Fruit fly (Drosophila melanogaster): ENCODE data around the gene Uvrag.

The Uvrag gene

DNA sequence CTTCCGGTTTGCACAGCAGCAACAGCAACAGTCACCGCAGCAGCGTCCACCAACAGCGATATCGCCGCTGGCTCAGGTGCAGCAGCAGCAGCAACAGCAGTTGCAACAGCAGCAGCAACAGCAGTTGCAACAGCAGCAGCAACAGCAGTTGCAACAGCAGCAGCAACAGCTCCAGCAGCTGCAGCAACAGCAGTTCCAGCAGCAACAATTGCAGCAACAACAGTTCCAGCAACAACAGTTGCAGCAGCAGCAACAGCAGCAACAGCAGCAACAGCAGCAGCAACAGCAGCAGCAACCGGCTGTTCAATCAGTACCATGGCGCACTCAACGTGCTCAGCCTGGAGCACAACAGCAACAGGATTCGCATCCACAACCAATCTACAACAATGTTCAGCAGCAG, 14.0 kb upstream of the Uvrag start:
- no peak for TF ChIP-seq Myc (optimal IDR thresholded peaks at IDR 0.05)
- no peak for TF ChIP-seq psq (optimal IDR thresholded peaks at IDR 0.05)
- TF ChIP-seq Sin3A (optimal IDR thresholded peaks at IDR 0.05) = no peak
- TF ChIP-seq h (optimal IDR thresholded peaks at IDR 0.05) = no peak
- no peak for TF ChIP-seq ttk (optimal IDR thresholded peaks at IDR 0.05)
- TF ChIP-seq insv (optimal IDR thresholded peaks at IDR 0.05) = no peak

DNA sequence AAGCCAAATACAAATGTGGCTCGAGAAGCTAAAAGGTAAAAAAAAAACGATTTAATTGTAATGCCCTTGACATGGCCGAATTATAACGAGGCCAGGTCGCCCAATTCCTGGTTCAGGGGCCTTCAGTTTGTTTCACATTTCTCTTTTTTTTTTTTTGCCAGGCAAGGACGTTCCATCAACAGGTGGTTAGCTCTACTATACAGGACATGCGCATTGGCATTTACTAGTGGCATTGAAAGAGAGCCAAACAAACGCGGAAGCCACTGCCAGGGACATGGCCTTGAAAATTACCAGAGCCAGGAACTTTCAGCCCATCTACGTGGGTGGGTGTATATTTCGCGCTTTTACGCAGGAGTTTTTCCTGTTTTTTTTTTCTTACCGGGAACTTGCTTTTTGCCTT, 786 bp upstream of the Uvrag start:
- no peak for TF ChIP-seq ttk (optimal IDR thresholded peaks at IDR 0.05)
- no peak for TF ChIP-seq psq (optimal IDR thresholded peaks at IDR 0.05)
- no peak for TF ChIP-seq h (optimal IDR thresholded peaks at IDR 0.05)
- TF ChIP-seq insv (optimal IDR thresholded peaks at IDR 0.05) = no peak

DNA sequence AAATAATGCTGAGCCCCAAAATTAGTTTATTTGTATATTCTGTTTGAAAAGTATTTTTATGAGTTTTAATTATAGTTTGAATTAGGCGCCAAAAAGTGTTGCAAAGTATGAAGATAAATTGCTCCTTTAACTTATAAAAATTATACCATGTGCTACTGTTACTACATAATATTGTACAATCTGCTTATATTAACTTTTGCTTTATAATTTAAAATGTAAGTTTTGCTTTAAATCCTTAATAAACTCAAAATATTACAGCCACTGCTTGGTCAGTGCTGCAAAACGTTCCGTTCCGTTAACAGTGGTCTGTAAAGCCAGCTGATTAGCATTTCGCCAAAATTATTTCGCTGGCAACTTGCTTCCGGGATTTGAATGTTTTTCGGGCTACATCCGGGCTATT, 3.1 kb downstream of the Uvrag start, which contains the start of gene CG31729:
Gene CG31729, plus strand, starts transcription at position 309 of the 400 bp plus-strand sequence.
- no peak for TF ChIP-seq insv (optimal IDR thresholded peaks at IDR 0.05)
- TF ChIP-seq Sin3A (optimal IDR thresholded peaks at IDR 0.05) = no peak
- no peak for TF ChIP-seq h (optimal IDR thresholded peaks at IDR 0.05)
- no peak for TF ChIP-seq ttk (optimal IDR thresholded peaks at IDR 0.05)
- no peak for TF ChIP-seq psq (optimal IDR thresholded peaks at IDR 0.05)
- TF ChIP-seq Myc (optimal IDR thresholded peaks at IDR 0.05) = no peak

DNA sequence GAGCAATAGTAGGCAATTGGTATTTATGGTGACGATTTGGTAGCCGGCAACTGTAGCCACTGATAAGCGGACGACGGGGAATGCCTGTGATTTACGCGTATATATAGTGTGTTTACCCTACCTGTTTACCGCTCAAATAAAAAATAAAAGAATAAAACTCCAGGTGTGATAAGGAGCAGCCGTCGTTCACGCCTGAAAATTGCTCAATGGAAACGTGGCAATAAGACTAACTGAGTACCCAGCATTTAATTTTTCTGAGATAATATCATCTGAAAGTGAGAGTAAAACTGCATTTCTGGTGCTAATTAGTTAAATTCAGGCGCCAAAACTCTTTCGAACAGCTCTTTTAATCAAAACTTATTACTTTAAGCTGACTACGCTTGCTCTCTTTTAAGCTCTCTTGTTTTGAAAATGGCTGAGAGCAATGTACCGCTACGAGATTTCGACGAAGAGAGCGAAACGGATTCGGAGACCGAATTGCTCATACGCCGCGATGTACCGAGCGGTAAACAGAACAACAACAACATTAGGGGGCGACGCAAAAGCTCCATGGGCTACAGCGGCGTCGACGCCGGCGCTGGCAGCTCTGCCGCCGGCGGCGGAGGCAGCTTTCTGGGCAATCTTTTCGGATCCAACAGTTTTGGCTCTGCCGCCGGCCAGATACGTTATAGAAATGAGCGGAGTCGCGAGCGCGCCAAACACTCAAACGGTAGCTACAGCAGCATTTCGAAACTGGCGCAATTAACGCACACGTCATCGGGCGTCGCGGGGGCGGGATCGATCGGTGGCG, 3.9 kb downstream of the Uvrag start:
- TF ChIP-seq Myc (optimal IDR thresholded peaks at IDR 0.05) = no peak
- no peak for TF ChIP-seq h (optimal IDR thresholded peaks at IDR 0.05)
- no peak for TF ChIP-seq insv (optimal IDR thresholded peaks at IDR 0.05)
- no peak for TF ChIP-seq psq (optimal IDR thresholded peaks at IDR 0.05)
- no peak for TF ChIP-seq Sin3A (optimal IDR thresholded peaks at IDR 0.05)
- no peak for TF ChIP-seq ttk (optimal IDR thresholded peaks at IDR 0.05)

DNA sequence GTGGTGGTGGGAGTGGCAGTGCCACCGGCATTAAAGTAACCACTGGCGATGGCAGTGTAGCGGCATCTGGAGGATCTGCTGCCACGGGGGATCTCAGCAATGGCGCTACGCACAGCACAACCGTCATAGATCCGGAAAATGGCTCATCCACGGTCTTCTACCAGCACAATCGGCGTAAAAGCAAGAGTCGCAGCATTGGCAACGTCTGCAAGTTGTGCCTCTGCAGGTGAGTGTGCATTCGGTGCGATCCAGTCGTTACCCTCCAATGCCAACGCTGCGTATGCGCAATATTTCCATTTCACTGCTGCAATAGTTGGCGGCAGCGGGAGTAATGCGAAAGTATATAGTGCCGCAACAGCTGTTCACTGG, 4.5 kb downstream of the Uvrag start:
- TF ChIP-seq Myc (optimal IDR thresholded peaks at IDR 0.05) (no peak), Sin3A (optimal IDR thresholded peaks at IDR 0.05) (no peak), insv (optimal IDR thresholded peaks at IDR 0.05) (no peak)

DNA sequence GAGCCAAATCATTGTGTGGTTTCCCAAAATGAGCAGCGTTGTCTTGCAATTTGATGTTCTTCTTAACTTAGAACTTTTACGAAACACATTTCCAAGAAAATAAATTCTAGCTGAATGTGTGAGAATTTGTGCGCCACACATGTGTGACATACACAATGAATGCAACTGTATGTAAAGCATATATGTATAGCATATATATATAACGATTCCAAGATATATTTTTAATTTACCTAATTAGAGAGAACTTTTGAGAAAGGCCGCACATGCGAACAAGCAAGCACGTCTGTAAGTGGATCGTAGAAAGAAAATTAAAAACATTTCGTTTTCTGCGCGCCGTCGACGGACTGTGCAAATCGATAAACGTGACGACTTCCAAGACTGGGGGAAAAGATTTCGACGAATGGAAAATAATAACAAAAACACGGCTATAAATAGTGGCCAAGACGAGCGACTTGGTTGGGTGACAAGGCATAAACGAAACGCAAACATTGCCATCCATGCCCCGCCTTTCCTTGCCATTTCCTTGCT, 5.4 kb downstream of the Uvrag start:
- TF ChIP-seq psq (optimal IDR thresholded peaks at IDR 0.05) = no peak
- no peak for TF ChIP-seq ttk (optimal IDR thresholded peaks at IDR 0.05)
- no peak for TF ChIP-seq insv (optimal IDR thresholded peaks at IDR 0.05)
- TF ChIP-seq Sin3A (optimal IDR thresholded peaks at IDR 0.05) = no peak
- TF ChIP-seq Myc (optimal IDR thresholded peaks at IDR 0.05) = no peak
- no peak for TF ChIP-seq h (optimal IDR thresholded peaks at IDR 0.05)

DNA sequence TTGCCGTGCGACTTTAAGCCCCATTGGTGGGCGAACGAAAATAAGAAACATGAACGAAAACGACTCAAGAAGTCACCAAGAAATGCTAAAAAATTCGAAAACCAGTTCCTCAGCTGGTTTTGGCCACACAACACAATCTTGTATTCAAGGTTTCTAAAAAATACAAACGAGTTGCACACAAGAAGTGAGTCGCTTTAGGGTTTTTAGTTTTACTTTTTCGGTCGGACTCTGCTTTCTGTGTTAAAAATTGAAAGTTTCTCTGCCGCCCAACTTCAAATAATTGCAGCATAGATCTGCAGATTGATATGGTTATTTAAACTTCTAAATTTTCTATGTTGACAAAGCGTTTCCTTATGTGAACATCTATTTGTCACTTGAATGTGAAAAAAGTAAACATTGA, 6.0 kb downstream of the Uvrag start, which contains the start of gene CG16824:
Gene CG16824, plus strand, starts transcription at position 384 of the 400 bp plus-strand sequence.
- TF ChIP-seq insv (optimal IDR thresholded peaks at IDR 0.05) = no peak
- TF ChIP-seq h (optimal IDR thresholded peaks at IDR 0.05) = no peak
- no peak for TF ChIP-seq Myc (optimal IDR thresholded peaks at IDR 0.05)
- TF ChIP-seq ttk (optimal IDR thresholded peaks at IDR 0.05) = no peak
- TF ChIP-seq psq (optimal IDR thresholded peaks at IDR 0.05) = no peak
- TF ChIP-seq Sin3A (optimal IDR thresholded peaks at IDR 0.05) = no peak

DNA sequence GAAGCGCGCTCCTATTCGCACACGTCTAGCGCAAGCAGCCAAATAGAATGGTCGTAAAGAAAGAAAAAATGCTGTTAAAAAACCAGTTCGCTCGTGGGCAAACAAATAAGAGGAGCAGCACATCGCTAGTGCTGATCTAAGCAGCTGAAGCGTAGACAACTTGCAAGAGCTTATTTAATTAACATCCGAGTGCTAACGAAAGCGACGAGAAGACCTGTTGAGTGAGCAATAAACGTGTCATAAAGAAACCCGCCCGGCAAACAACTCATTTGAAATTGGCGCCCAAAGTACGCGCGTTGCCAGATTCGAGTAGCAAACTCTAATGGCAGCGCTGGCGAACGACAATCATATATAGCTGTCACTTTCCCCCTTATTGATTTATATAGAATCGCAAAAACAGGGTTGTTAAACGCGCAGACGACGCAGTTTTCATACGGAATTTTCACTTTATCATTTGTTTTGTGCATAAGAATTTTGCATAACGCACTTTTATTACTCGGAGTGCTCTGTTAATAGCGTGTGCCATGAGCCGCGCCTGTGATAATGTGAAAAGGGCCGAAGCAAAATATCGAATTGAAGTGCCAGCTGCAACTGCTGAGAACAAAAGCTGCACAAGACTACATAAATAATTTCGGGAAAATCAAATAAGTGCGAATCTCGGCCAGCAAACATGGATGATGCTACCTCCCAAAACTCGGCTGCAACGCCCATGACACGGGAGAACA, 9.6 kb downstream of the Uvrag start:
- TF ChIP-seq ttk (optimal IDR thresholded peaks at IDR 0.05) (no peak), Sin3A (optimal IDR thresholded peaks at IDR 0.05) (no peak), Myc (optimal IDR thresholded peaks at IDR 0.05) (no peak), h (optimal IDR thresholded peaks at IDR 0.05) (no peak), insv (optimal IDR thresholded peaks at IDR 0.05) (no peak), psq (optimal IDR thresholded peaks at IDR 0.05) (no peak)

DNA sequence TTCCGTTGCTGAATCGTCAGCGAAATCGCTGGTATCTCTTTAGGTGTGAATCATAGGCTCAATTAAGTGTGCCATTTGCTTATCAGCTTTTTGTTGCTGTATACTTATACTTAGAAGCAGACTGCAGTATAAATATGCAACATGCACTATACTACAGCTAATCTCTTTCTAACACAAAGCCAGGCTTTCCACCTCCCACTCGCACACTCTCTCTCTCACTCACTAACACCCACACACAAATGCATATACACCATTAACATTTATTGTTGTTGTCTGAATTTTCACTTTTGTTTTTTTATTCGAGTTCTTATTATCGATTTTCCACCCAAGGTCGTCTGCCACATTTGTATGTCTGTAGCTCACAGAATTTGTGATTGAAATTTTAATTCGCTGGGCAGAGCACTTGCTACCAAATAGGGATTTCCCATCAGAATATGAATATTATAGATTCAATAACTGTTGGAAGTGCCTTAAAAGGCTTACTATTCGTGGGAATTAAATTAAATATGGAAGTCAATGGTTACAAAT, 10.2 kb downstream of the Uvrag start:
- TF ChIP-seq ttk (optimal IDR thresholded peaks at IDR 0.05) (no peak), Sin3A (optimal IDR thresholded peaks at IDR 0.05) (no peak), psq (optimal IDR thresholded peaks at IDR 0.05) (no peak), Myc (optimal IDR thresholded peaks at IDR 0.05) (no peak), insv (optimal IDR thresholded peaks at IDR 0.05) (no peak)

DNA sequence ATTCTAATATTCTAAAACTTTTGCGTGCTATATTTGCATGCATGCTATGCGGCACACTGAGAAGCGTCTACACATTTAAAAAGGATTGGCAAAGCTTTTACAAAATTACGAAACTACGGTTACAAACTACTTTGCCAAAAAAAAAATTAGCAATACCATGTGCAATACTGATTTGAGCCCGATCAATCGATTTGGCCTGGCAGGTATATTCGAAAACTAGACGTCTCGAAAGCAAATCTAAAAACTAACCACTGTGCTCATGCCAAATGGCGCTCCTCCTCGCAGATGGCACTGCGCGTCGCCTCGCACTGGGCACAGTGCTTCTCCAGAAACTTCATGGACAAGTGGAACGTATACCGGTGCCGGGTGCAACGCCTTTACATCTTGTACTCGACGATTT, 17.9 kb downstream of the Uvrag start, which contains the start of gene CG16825:
Gene CG16825, plus strand, starts transcription at position 301 of the 400 bp plus-strand sequence.
- TF ChIP-seq psq (optimal IDR thresholded peaks at IDR 0.05) (no peak), insv (optimal IDR thresholded peaks at IDR 0.05) (no peak), Sin3A (optimal IDR thresholded peaks at IDR 0.05) (no peak), ttk (optimal IDR thresholded peaks at IDR 0.05) (no peak), h (optimal IDR thresholded peaks at IDR 0.05) (no peak), Myc (optimal IDR thresholded peaks at IDR 0.05) (no peak)

DNA sequence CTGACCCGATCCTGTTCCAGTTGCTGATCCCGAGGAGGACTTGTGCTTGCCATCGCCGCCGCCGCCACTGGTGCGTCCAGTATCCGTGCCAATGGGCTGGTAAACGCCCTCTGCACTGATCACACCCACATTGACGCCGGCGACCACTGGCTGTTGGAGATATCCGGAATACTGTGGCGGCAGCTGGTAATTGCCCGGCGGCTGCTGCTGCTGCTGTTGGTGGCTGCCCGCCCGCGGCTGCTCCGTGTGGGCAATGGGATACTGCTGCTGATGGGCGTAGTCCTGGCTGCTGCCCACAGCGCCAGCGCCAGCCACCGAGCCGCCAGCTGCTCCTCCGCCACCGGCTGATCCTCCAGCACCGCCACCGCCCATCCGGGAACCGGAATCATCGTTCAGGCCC, 18.4 kb downstream of the Uvrag start:
- TF ChIP-seq insv (optimal IDR thresholded peaks at IDR 0.05) (no peak), ttk (optimal IDR thresholded peaks at IDR 0.05) (no peak), h (optimal IDR thresholded peaks at IDR 0.05) (no peak), psq (optimal IDR thresholded peaks at IDR 0.05) (no peak), Myc (optimal IDR thresholded peaks at IDR 0.05) (no peak), Sin3A (optimal IDR thresholded peaks at IDR 0.05) (no peak)

DNA sequence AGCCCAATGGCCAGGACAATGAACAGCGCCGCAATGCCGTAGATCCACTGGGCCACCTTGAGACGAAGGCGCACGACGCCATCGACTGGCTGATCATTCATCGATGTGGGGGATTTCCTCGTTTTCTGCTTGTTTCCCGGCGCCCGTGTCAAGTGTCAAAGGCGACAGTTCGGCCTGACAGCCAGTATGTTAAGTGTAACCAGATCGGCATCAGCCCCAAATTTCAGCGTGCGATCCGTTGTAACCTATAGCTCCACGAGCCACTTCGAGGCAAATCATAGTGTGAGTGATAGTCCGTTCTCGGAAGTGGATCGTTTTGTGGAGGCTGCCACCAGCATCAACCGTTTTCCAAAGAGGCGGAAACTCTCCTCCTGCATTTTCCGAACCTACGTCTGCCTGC, 20.1 kb downstream of the Uvrag start, which contains the start of gene CG43779:
Gene CG43779, minus strand, starts transcription at position 101 of the 400 bp plus-strand sequence.
- TF ChIP-seq insv (optimal IDR thresholded peaks at IDR 0.05) (no peak), Myc (optimal IDR thresholded peaks at IDR 0.05) (no peak), psq (optimal IDR thresholded peaks at IDR 0.05) (no peak), Sin3A (optimal IDR thresholded peaks at IDR 0.05) (no peak), h (optimal IDR thresholded peaks at IDR 0.05) (no peak), ttk (optimal IDR thresholded peaks at IDR 0.05) (no peak)

All from Kc167 (cell line).